Worm (Caenorhabditis elegans): ENCODE results near the gene K07E8.6.

ce11 chrII:587533-587932, 51.8 kb downstream of the K07E8.6 start, which contains the start of gene fbxb-34:
- TF ChIP-seq W03F9.2 (tag; optimal IDR thresholded peaks at IDR 0.05) (no peak), dao-5 (tag; optimal IDR thresholded peaks at IDR 0.05) (no peak), him-1 (tag; optimal IDR thresholded peaks at IDR 0.05) (no peak)
